Worm (Caenorhabditis elegans) whole organism, midembryonic: ENCODE measurements around the gene F26A1.3.

ENCODE experiments used
- flt-1 ChIP-seq: fragments of 200-800 bp; sonication (Bioruptor generic); IDR thresholded peaks from 2 replicates; pipeline ENCODE4 v1.3.6; 2022; ENCODE audit warnings: missing genetic modification characterization, missing compliant biosample characterization
- ztf-29 ChIP-seq: fragments of 200-800 bp; sonication (Bioruptor generic); IDR thresholded peaks from 2 replicates; pipeline ENCODE4 v1.3.6; 2022; ENCODE audit warnings: missing genetic modification reagents, missing genetic modification characterization, missing compliant biosample characterization

DNA sequence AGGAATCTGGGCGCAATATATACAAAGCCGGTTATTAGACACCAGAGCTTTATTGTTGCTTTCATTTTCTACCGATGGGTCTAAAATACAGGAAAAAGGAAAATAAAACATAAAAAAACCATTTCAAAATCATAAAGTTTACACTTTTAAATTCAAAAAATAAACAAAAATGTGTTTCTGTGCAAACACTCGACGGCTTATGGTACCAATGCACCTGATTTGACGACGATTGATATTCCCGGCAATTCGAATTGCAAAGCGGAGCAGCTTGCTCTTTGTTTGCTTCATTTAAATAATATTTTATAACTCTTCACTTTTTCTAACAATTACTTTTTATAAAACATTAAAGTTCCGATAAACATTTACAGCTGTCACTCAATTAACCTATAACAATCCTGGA lies 23.4 kb downstream of the F26A1.3 start, which contains the start of gene F26A1.1:
- TF ChIP-seq flt-1 (GFP tag; lab: Robert Waterston, UW) (no peak), ztf-29 (GFP tag; lab: Robert Waterston, UW) (no peak)
